Worm (Caenorhabditis elegans) whole organism, L4/young adult: ENCODE results near the gene ZK792.5.
A peak's percentile ranks its signal among the peaks of the same experiment; 100 is the strongest.

Experiments
- W03F9.2 ChIP-seq: fragments of 150-350 bp; optimal IDR thresholded peaks from 2 replicates; lab custom pipeline; 2014; ENCODE audit warnings: missing biosample characterization, missing genetic modification characterization
- dao-5 ChIP-seq: sonication (generic microtip); optimal IDR thresholded peaks from 2 replicates; lab custom pipeline; 2016; ENCODE audit warnings: missing genotype, missing genetic modification characterization, moderate library complexity, missing compliant biosample characterization
- him-1 ChIP-seq: sonication (generic microtip); optimal IDR thresholded peaks from 2 replicates; lab custom pipeline; 2016; ENCODE audit warnings: missing genotype, missing genetic modification reagents, missing genetic modification characterization, missing compliant biosample characterization

ZK792.5 gene

ce11 chrIV:11700752-11701151 lies 12.8 kb upstream of the ZK792.5 start, which contains the start of gene dpy-20:
Gene dpy-20 (minus strand): TSS chrIV:11700852.
- TF ChIP-seq him-1 (tag; lab: Kevin White, UChicago) = no peak
- no peak for TF ChIP-seq W03F9.2 (tag; lab: Kevin White, UChicago)
- TF ChIP-seq dao-5 (tag; lab: Kevin White, UChicago) = no peak

DNA sequence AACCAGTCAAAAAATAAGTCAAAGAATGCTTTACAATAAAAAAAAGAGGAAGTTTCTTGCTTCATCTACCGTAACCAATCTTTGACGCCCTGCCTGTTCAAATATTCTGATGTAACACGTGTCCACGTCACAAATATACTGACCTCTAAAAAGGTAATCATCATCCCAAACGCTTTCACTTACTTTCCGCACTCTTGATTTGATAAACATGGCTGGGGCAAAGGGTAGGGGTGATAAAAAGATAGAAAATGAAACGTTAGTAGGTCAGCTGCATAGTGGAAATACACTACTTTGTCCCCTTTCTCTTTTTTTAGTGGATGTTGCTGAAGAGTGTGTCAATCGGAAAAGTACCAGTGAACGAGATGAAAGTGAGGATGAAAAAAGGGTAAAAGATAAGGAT lies 12.2 kb upstream of the ZK792.5 start:
- TF ChIP-seq W03F9.2 (tag; lab: Kevin White, UChicago) = no peak
- no peak for TF ChIP-seq dao-5 (tag; lab: Kevin White, UChicago)
- TF ChIP-seq him-1 (tag; lab: Kevin White, UChicago) = no peak

DNA sequence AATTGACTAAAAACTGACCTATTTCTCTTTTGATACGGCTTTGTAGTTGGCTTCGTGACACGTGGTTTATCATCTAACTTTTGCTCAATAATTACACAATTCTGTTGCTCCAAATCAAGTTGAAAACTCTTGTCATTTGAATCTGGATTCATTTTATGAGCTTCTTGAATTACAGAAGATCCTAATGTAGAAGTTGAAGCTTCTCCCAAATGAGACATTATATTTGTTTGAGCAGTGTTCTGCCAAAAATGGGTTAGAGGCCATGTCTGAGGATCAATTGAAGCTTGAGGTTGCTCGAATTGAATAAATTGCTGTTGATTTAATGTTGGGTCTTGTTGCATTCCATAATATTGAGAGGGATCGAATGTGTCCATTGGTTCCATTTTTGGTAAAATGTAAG lies 9.6 kb upstream of the ZK792.5 start:
- no peak for TF ChIP-seq dao-5 (tag; lab: Kevin White, UChicago)
- no peak for TF ChIP-seq him-1 (tag; lab: Kevin White, UChicago)
- TF ChIP-seq W03F9.2 (tag; lab: Kevin White, UChicago) = no peak

DNA sequence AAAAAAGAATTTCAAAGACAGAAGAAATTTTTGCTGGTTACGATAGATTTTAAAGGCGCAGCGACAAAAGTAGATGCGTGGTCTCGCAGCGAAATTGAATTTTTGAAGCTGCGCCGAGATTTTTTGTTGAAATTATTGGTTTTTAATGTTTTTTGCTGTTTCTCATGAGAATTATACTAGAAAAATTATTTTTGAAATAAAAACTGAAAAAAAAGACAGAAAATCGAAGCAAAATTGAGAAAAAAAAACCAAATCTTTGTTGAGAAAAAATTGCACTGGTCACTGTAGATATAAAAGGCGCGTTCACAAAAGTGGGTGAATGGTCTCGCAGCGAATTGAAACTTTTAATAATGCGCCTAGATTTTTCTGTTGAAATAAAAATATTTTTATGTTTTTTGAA lies 7.7 kb upstream of the ZK792.5 start:
- TF ChIP-seq dao-5 (tag; lab: Kevin White, UChicago) (no peak), W03F9.2 (tag; lab: Kevin White, UChicago) (peak; percentile 48)

- TF ChIP-seq dao-5 (tag; lab: Kevin White, UChicago) (no peak), W03F9.2 (tag; lab: Kevin White, UChicago) (no peak), him-1 (tag; lab: Kevin White, UChicago) (no peak)
Measured at ce11 chrIV:11694143-11694542, 6.2 kb upstream of the ZK792.5 start, which contains the start of gene ZK792.7. Gene ZK792.7 (plus strand): TSS chrIV:11694443.

- TF ChIP-seq dao-5 (tag; lab: Kevin White, UChicago) (no peak), him-1 (tag; lab: Kevin White, UChicago) (no peak), W03F9.2 (tag; lab: Kevin White, UChicago) (no peak)
Measured at ce11 chrIV:11693493-11693892, 5.6 kb upstream of the ZK792.5 start, which contains the start of gene ZK792.12. Gene ZK792.12 (plus strand): TSS chrIV:11693793.

DNA sequence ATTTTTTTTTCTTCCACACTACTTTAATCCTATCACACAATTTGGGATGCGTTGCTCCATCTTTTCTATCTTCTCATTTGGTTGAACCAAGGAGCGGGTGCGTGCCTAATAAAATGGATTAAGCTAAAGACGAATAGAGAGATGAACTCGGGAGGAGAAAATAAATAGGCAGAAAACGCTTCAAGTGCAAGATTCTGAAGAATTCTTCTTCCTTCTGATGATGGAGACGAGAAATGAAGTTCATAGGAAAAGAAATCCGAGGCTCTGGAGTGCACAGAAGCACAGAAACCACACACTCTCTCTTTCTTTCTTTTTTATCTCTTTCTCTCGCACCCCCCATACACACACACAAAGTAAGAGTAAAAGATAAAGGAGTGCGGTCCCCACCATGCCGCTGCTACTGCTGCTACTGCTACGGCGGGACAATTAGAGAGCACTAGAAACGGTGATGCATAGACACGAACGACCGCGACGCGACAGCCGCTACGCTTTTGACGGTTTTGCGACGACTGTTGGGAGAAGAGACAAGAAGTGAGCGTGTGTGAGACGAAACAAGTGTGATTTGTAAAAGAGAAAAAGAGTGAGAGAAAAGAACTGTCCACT lies 4.3 kb upstream of the ZK792.5 start:
- TF ChIP-seq W03F9.2 (tag; lab: Kevin White, UChicago) = peak; percentile 38
- peak; percentile 52 for TF ChIP-seq him-1 (tag; lab: Kevin White, UChicago)
- TF ChIP-seq dao-5 (tag; lab: Kevin White, UChicago) = peak; percentile 55

DNA sequence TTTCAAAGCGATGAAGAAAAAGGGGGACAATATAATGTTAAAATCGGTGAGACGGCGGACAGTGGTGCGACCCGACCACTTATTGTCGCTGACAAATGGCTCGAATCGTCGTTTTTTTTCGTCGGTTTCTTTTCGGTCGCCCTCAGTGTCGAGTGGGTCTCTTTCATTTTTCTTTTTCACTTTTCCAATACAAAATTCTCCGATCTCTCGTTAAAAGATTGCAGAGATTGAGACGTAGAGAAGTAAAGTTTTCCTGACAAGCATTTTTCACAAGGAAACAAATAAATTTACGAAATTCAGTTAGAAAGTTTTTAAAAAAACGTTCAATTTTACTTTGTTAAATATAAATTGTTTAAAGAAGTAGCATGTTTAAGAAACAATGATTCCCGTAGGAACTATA lies 3.6 kb upstream of the ZK792.5 start:
- no peak for TF ChIP-seq dao-5 (tag; lab: Kevin White, UChicago)

DNA sequence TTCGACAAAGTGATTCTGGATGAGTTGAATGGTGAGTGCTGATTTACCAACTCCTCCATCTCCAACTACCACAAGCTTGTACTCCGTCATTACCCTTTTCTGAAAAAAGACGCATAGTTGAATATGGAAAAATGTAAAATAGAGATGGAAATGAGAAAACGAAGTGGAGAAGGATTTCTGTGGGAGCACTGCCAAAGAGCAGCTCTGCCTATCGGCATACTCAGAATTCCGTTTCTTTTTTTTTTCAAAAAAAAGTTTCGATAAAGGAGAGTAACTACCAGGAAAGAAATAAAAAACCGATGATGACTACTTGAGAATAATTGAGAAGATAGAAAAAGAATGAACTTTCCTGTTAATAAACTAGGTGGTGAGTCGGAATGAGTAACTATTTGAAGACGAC lies 3.1 kb upstream of the ZK792.5 start, which contains the start of gene let-60:
Gene let-60 (minus strand): TSS at position 101 of the 400 bp plus-strand sequence.
- no peak for TF ChIP-seq dao-5 (tag; lab: Kevin White, UChicago)
- no peak for TF ChIP-seq W03F9.2 (tag; lab: Kevin White, UChicago)
- no peak for TF ChIP-seq him-1 (tag; lab: Kevin White, UChicago)

- no peak for TF ChIP-seq dao-5 (tag; lab: Kevin White, UChicago)
- no peak for TF ChIP-seq W03F9.2 (tag; lab: Kevin White, UChicago)
- TF ChIP-seq him-1 (tag; lab: Kevin White, UChicago) = no peak
Measured at ce11 chrIV:11681905-11682304, 6.0 kb downstream of the ZK792.5 start, which contains the start of gene ZK792.4. Gene ZK792.4 (minus strand): TSS chrIV:11682005.

ce11 chrIV:11676054-11676453 lies 11.9 kb downstream of the ZK792.5 start, which contains the start of gene inx-9:
Gene inx-9 (plus strand): TSS chrIV:11676354.
- TF ChIP-seq him-1 (tag; lab: Kevin White, UChicago) = no peak
- TF ChIP-seq dao-5 (tag; lab: Kevin White, UChicago) = no peak
- TF ChIP-seq W03F9.2 (tag; lab: Kevin White, UChicago) = no peak

ce11 chrIV:11673543-11673942 lies 14.4 kb downstream of the ZK792.5 start, which contains the start of gene inx-8:
Gene inx-8 (plus strand): TSS chrIV:11673843.
- TF ChIP-seq dao-5 (tag; lab: Kevin White, UChicago) (no peak), him-1 (tag; lab: Kevin White, UChicago) (no peak), W03F9.2 (tag; lab: Kevin White, UChicago) (no peak)

DNA sequence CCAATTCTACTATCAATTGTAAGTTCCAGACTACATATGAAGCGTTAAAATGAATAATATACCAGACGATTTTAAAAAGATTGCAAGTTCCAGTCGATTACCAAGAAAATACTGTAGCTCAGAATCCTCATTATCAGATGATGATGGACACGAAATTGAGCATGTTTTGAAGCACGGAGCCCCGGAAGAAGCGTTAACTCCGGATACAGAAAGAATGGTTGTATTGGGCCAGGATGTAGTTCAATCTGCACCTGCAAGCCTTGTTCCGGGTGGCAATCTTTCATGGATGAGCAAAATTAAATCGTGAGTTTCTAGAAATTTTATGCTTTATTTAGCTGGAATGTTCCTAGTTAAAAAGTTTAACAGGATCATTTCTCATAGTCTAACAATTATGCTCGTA lies 19.9 kb downstream of the ZK792.5 start, which contains the start of gene atg-4.2:
Gene atg-4.2 (plus strand): TSS at position 24 of the 400 bp plus-strand sequence.
- TF ChIP-seq him-1 (tag; lab: Kevin White, UChicago) (no peak), dao-5 (tag; lab: Kevin White, UChicago) (no peak), W03F9.2 (tag; lab: Kevin White, UChicago) (no peak)

DNA sequence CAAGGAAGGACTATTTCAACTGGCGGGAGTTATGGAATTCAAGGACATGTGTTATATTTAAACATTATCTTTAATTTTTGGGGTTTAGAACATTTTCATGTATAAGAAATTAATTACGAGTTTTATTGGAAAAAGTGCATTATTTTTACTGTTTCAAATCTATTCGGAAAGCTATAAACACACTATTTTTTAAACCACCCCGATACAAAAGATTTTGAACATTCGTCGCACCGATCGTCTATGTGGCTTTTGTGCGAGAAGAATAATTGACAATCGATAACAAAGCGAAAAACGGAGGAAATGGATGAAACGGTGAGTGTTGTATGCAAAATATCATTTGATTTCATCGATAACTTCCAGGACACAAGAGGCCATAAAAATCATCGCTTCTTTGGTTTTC lies 22.9 kb downstream of the ZK792.5 start, which contains the start of gene ZK809.9:
Gene ZK809.9 (plus strand): TSS at position 301 of the 400 bp plus-strand sequence.
- TF ChIP-seq W03F9.2 (tag; lab: Kevin White, UChicago) (no peak), him-1 (tag; lab: Kevin White, UChicago) (no peak)
